Fruit fly (Drosophila melanogaster) S2 (cell line): ENCODE results near the gene CG6225.

Experiments
- CG8478 ChIP-seq: fragments of >200 bp; optimal IDR thresholded peaks from 2 replicates; lab custom pipeline; 2018
- CTCF ChIP-seq, 2 experiments: fragments of >200 bp; optimal IDR thresholded peaks; 2 replicates each; lab custom pipeline; 2018

CG6225 gene

dm6 chr3R:12678850-12679249 is 24.5 kb downstream of the CG6225 start, which contains the start of gene mbo:
Gene mbo (minus strand): TSS chr3R:12679052.
- TF ChIP-seq CG8478 (lab: Kevin White, UChicago) (no peak), CTCF (optimal IDR thresholded peaks at IDR 0.05; lab: Kevin White, UChicago) (no peak)

- TF ChIP-seq CG8478 (lab: Kevin White, UChicago) (no peak), CTCF (optimal IDR thresholded peaks at IDR 0.05; lab: Kevin White, UChicago) (no peak)
Measured at dm6 chr3R:12681275-12681674, 26.9 kb downstream of the CG6225 start, which contains the start of gene Cyp313a4. Gene Cyp313a4 (minus strand): TSS chr3R:12681375.

dm6 chr3R:12685290-12685689 is 30.9 kb downstream of the CG6225 start:
- no peak for TF ChIP-seq CG8478 (lab: Kevin White, UChicago)
- no peak for TF ChIP-seq CTCF (optimal IDR thresholded peaks at IDR 0.05; lab: Kevin White, UChicago)

dm6 chr3R:12688116-12688515 is 33.7 kb downstream of the CG6225 start:
- TF ChIP-seq CTCF (optimal IDR thresholded peaks at IDR 0.05; lab: Kevin White, UChicago), result no peak
- no peak for TF ChIP-seq CG8478 (lab: Kevin White, UChicago)

- no peak for TF ChIP-seq CG8478 (lab: Kevin White, UChicago)
Measured at dm6 chr3R:12688672-12689417, 34.5 kb downstream of the CG6225 start, which contains the start of gene kar. Gene kar (minus strand): TSS chr3R:12689367.

dm6 chr3R:12691422-12692101 is 37.2 kb downstream of the CG6225 start, which contains the start of gene Arp1:
Gene Arp1 (plus strand): TSS chr3R:12691743.
- no peak for TF ChIP-seq CTCF (optimal IDR thresholded peaks at IDR 0.05; lab: Kevin White, UChicago)
- no peak for TF ChIP-seq CG8478 (lab: Kevin White, UChicago)

dm6 chr3R:12692497-12692896 is 38.1 kb downstream of the CG6225 start, which contains the start of gene CG31347:
Gene CG31347 (minus strand): TSS chr3R:12692597.
- no peak for TF ChIP-seq CG8478 (lab: Kevin White, UChicago)

- TF ChIP-seq CG8478 (lab: Kevin White, UChicago) (no peak), CTCF (optimal IDR thresholded peaks at IDR 0.05; lab: Kevin White, UChicago) (no peak)
Measured at dm6 chr3R:12694742-12695141, 40.4 kb downstream of the CG6225 start, which contains the start of the genes CG14391 and NijC. Gene CG14391 (minus strand): TSS chr3R:12694842. Gene NijC (plus strand): TSS chr3R:12695129.

dm6 chr3R:12697022-12697421 is 42.6 kb downstream of the CG6225 start, which contains the start of gene Past1:
Gene Past1 (plus strand): TSS chr3R:12697322.
- TF ChIP-seq CTCF (optimal IDR thresholded peaks at IDR 0.05; lab: Kevin White, UChicago) (no peak), CG8478 (lab: Kevin White, UChicago) (no peak)

- TF ChIP-seq CTCF (optimal IDR thresholded peaks at IDR 0.05; lab: Kevin White, UChicago), result no peak
- no peak for TF ChIP-seq CG8478 (lab: Kevin White, UChicago)
Measured at dm6 chr3R:12697571-12698039, 43.2 kb downstream of the CG6225 start.

dm6 chr3R:12698363-12698762 is 44.0 kb downstream of the CG6225 start:
- no peak for TF ChIP-seq CG8478 (lab: Kevin White, UChicago)
- TF ChIP-seq CTCF (optimal IDR thresholded peaks at IDR 0.05; lab: Kevin White, UChicago), result no peak

dm6 chr3R:12699620-12700378 is 45.4 kb downstream of the CG6225 start:
- TF ChIP-seq CG8478 (lab: Kevin White, UChicago), result no peak
- TF ChIP-seq CTCF (optimal IDR thresholded peaks at IDR 0.05; lab: Kevin White, UChicago), result no peak

- TF ChIP-seq CTCF (optimal IDR thresholded peaks at IDR 0.05; lab: Kevin White, UChicago), result no peak
- TF ChIP-seq CG8478 (lab: Kevin White, UChicago), result no peak
Measured at dm6 chr3R:12700454-12700853, 46.1 kb downstream of the CG6225 start.

dm6 chr3R:12701257-12701656 is 46.9 kb downstream of the CG6225 start:
- TF ChIP-seq CG8478 (lab: Kevin White, UChicago), result no peak
- no peak for TF ChIP-seq CTCF (optimal IDR thresholded peaks at IDR 0.05; lab: Kevin White, UChicago)
